Fruit fly (Drosophila melanogaster) whole organism, prepupa: ENCODE results near the gene ocn.
A peak's percentile ranks its signal among the peaks of the same experiment; 100 is the strongest.

Experiments used
- Blimp-1 ChIP-seq: fragments of 200-800 bp; sonication (Bioruptor generic); optimal IDR thresholded peaks from 3 replicates; lab custom pipeline; 2017; ENCODE audit warnings: missing biosample characterization, missing genetic modification characterization, mild to moderate bottlenecking, moderate library complexity, missing genetic modification reagents
- CG10631 ChIP-seq: fragments of 200-800 bp; sonication (Bioruptor generic); optimal IDR thresholded peaks from 2 replicates; lab custom pipeline; 2016; ENCODE audit warnings: missing biosample characterization, missing genetic modification characterization
- CG11294 ChIP-seq: fragments of 200-800 bp; sonication (Bioruptor generic); IDR thresholded peaks from 2 replicates; pipeline ENCODE4 v1.3.6; 2022; ENCODE audit warnings: missing biosample characterization, missing genetic modification characterization
- CG11762 ChIP-seq: fragments of 200-800 bp; sonication (Bioruptor generic); optimal IDR thresholded peaks from 3 replicates; lab custom pipeline; 2016; ENCODE audit warnings: missing biosample characterization, missing genetic modification characterization; ENCODE audit not compliant: insufficient read depth
- CG1621 ChIP-seq: fragments of 200-800 bp; sonication (Bioruptor generic); optimal IDR thresholded peaks from 3 replicates; lab custom pipeline; 2018; ENCODE audit warnings: missing biosample characterization, mild to moderate bottlenecking, missing genetic modification characterization
- CG16779 ChIP-seq: fragments of 200-800 bp; sonication (Bioruptor generic); optimal IDR thresholded peaks from 3 replicates; lab custom pipeline; 2017; ENCODE audit warnings: missing biosample characterization, mild to moderate bottlenecking, missing genetic modification characterization
- CG31627 ChIP-seq: fragments of 200-800 bp; sonication (Bioruptor generic); optimal IDR thresholded peaks from 3 replicates; lab custom pipeline; 2016; ENCODE audit warnings: missing biosample characterization, missing genetic modification characterization
- CG32006 ChIP-seq: fragments of 200-800 bp; sonication (Bioruptor generic); optimal IDR thresholded peaks from 3 replicates; lab custom pipeline; 2017; ENCODE audit warnings: missing biosample characterization, mild to moderate bottlenecking, missing genetic modification characterization
- CG34406 ChIP-seq: fragments of 200-800 bp; sonication (Bioruptor generic); optimal IDR thresholded peaks from 3 replicates; lab custom pipeline; 2016; ENCODE audit warnings: missing biosample characterization, missing genetic modification characterization
- CG4318 ChIP-seq: fragments of 200-800 bp; sonication (Bioruptor generic); optimal IDR thresholded peaks from 3 replicates; lab custom pipeline; 2017; ENCODE audit warnings: missing biosample characterization, mild to moderate bottlenecking, missing genetic modification characterization
- CG6163 ChIP-seq: fragments of 200-800 bp; sonication (Bioruptor generic); IDR thresholded peaks from 3 replicates; pipeline ENCODE4 v1.3.6; 2022; ENCODE audit warnings: missing biosample characterization, missing genetic modification characterization
- CG6792 ChIP-seq: fragments of 200-800 bp; sonication (Bioruptor generic); optimal IDR thresholded peaks from 3 replicates; lab custom pipeline; 2016; ENCODE audit warnings: missing biosample characterization, missing genetic modification characterization
- CG6808 ChIP-seq: fragments of 200-800 bp; sonication (Bioruptor generic); optimal IDR thresholded peaks from 3 replicates; lab custom pipeline; 2017; ENCODE audit warnings: missing biosample characterization, missing genetic modification characterization, mild to moderate bottlenecking, moderate library complexity, missing genetic modification reagents
- CG8119 ChIP-seq: fragments of 200-800 bp; sonication (Bioruptor generic); IDR thresholded peaks from 3 replicates; pipeline ENCODE4 v1.3.6; 2022; ENCODE audit warnings: missing biosample characterization, missing genetic modification characterization
- CG8319 ChIP-seq: fragments of 200-800 bp; sonication (Bioruptor generic); optimal IDR thresholded peaks from 3 replicates; lab custom pipeline; 2016; ENCODE audit warnings: missing biosample characterization, missing genetic modification characterization
- CG8632 ChIP-seq: fragments of 200-800 bp; sonication (Bioruptor generic); optimal IDR thresholded peaks from 3 replicates; lab custom pipeline; 2016; ENCODE audit warnings: missing biosample characterization, missing genetic modification characterization
- Eip78C ChIP-seq: fragments of 200-800 bp; sonication (Bioruptor generic); peaks from one replicate; lab custom pipeline; 2016; ENCODE audit warnings: missing biosample characterization, missing genetic modification characterization
- Eip93F ChIP-seq: fragments of 200-800 bp; sonication (Bioruptor generic); optimal IDR thresholded peaks from 2 replicates; lab custom pipeline; 2016; ENCODE audit warnings: missing biosample characterization, mild to moderate bottlenecking, missing genetic modification characterization
- Ets21C ChIP-seq: fragments of 200-800 bp; sonication (Bioruptor generic); optimal IDR thresholded peaks from 3 replicates; lab custom pipeline; 2016; ENCODE audit warnings: missing biosample characterization, missing genetic modification characterization
- Ets96B ChIP-seq: fragments of 200-800 bp; optimal IDR thresholded peaks from 2 replicates; lab custom pipeline; 2019; ENCODE audit warnings: missing biosample characterization, mild to moderate bottlenecking, missing genetic modification characterization, moderate library complexity
- Hr39 ChIP-seq: fragments of 200-800 bp; sonication (Bioruptor generic); optimal IDR thresholded peaks from 2 replicates; lab custom pipeline; 2016; ENCODE audit warnings: missing biosample characterization, missing genetic modification characterization
- Hr4 ChIP-seq: fragments of 200-800 bp; sonication (Bioruptor generic); optimal IDR thresholded peaks from 3 replicates; lab custom pipeline; 2016; ENCODE audit warnings: missing biosample characterization, missing genetic modification characterization
- Smox ChIP-seq: fragments of 200-800 bp; sonication (Bioruptor generic); optimal IDR thresholded peaks from 3 replicates; lab custom pipeline; 2016; ENCODE audit warnings: missing biosample characterization, missing genetic modification characterization
- Sox14 ChIP-seq: fragments of 200-800 bp; sonication (Bioruptor generic); optimal IDR thresholded peaks from 3 replicates; lab custom pipeline; 2016; ENCODE audit warnings: missing biosample characterization, missing genetic modification characterization
- Sox15 ChIP-seq: fragments of 200-800 bp; sonication (Bioruptor generic); optimal IDR thresholded peaks from 3 replicates; lab custom pipeline; 2016; ENCODE audit warnings: missing biosample characterization, missing genetic modification characterization
- achi ChIP-seq: fragments of 200-800 bp; sonication (Bioruptor generic); optimal IDR thresholded peaks from 3 replicates; lab custom pipeline; 2016; ENCODE audit warnings: missing biosample characterization, missing genetic modification characterization
- acj6 ChIP-seq: fragments of 200-800 bp; sonication (Bioruptor generic); optimal IDR thresholded peaks from 3 replicates; lab custom pipeline; 2016; ENCODE audit warnings: missing biosample characterization, missing genetic modification characterization
- cyc ChIP-seq: fragments of 200-800 bp; sonication (Bioruptor generic); optimal IDR thresholded peaks from 3 replicates; lab custom pipeline; 2016; ENCODE audit warnings: missing biosample characterization, missing genetic modification characterization
- dsx ChIP-seq: fragments of 200-800 bp; optimal IDR thresholded peaks from 3 replicates; lab custom pipeline; 2019; ENCODE audit warnings: missing biosample characterization, mild to moderate bottlenecking, missing genetic modification characterization, moderate library complexity; ENCODE audit not compliant: poor library complexity, severe bottlenecking
- eg ChIP-seq: fragments of 200-800 bp; sonication (Bioruptor generic); IDR thresholded peaks from 3 replicates; pipeline ENCODE4 v1.3.6; 2022; ENCODE audit warnings: missing biosample characterization, missing genetic modification characterization
- fd59A ChIP-seq: fragments of 200-800 bp; sonication (Bioruptor generic); optimal IDR thresholded peaks from 2 replicates; lab custom pipeline; 2017; ENCODE audit warnings: missing biosample characterization, mild to moderate bottlenecking, missing genetic modification characterization, missing genetic modification reagents
- fd85E ChIP-seq: fragments of 200-800 bp; sonication (Bioruptor generic); optimal IDR thresholded peaks from 3 replicates; lab custom pipeline; 2016; ENCODE audit warnings: missing biosample characterization, missing genetic modification characterization
- fkh ChIP-seq: fragments of 200-800 bp; sonication (Bioruptor generic); optimal IDR thresholded peaks from 3 replicates; lab custom pipeline; 2017; ENCODE audit warnings: missing biosample characterization, mild to moderate bottlenecking, missing genetic modification characterization, moderate library complexity
- lz ChIP-seq: fragments of 200-800 bp; sonication (Bioruptor generic); optimal IDR thresholded peaks from 3 replicates; lab custom pipeline; 2016; ENCODE audit warnings: missing biosample characterization, missing genetic modification characterization
- pdm3 ChIP-seq: fragments of 200-800 bp; sonication (Bioruptor generic); optimal IDR thresholded peaks from 3 replicates; lab custom pipeline; 2016; ENCODE audit warnings: missing biosample characterization, missing genetic modification characterization
- salr ChIP-seq, 2 experiments: fragments of 200-800 bp; sonication (Bioruptor generic); optimal IDR thresholded peaks; 3 replicates each; lab custom pipeline; 2016 to 2018; ENCODE audit warnings: missing biosample characterization in 2 of 2, missing genetic modification characterization in 2 of 2, mild to moderate bottlenecking in 1 of 2
- spab ChIP-seq: fragments of 200-800 bp; sonication (Bioruptor generic); optimal IDR thresholded peaks from 2 replicates; lab custom pipeline; 2017; ENCODE audit warnings: missing biosample characterization, mild to moderate bottlenecking, missing genetic modification characterization, missing genetic modification reagents
- svp ChIP-seq: fragments of 200-800 bp; sonication (Bioruptor generic); peaks from one replicate; lab custom pipeline; 2016; ENCODE audit warnings: missing biosample characterization, missing genetic modification characterization
- topi ChIP-seq: fragments of 200-800 bp; sonication (Bioruptor generic); optimal IDR thresholded peaks from 3 replicates; lab custom pipeline; 2016; ENCODE audit warnings: missing biosample characterization, missing genetic modification characterization

Gene ocn

DNA sequence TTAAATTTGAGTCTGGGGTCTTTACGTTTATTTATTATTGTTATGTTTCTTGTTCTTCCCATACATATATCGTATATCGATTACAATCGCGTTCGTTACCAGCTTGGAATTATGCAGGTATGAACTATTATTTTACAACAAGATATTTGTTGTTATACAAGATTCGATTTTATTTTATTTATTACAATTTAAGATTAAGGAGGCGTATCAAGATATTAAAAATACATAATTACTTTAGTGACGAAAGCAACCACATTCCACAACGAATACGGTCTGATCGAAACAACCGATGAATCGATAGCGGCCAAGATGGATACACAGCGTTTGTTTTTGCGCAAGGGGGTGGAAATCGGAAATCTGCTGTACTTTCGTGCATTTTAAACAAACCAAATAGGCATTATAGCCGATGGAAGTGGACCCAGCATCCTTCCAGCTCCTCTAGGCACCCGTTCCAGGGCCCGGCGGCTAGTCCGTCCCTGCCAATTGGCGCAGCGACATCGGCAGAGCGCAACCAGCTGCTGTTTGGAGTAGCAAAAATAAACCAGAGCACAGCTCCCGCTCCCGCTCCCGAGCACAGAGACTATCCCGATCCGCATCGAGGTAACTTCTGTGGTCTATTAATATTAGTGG, 39.8 kb downstream of the ocn start, which contains the start of the genes CG15525 and CG11504 (continued):
- TF ChIP-seq achi (no peak), CG11762 (GFP tag; lab: Kevin White, UChicago) (no peak), CG32006 (no peak), Ets96B (peak; percentile 33), acj6 (GFP tag; lab: Kevin White, UChicago) (no peak), Smox (no peak), Ets21C (GFP tag; lab: Kevin White, UChicago) (no peak), Eip93F (GFP tag; lab: Kevin White, UChicago) (no peak), cyc (GFP tag; lab: Kevin White, UChicago) (peak; percentile 49), Sox14 (GFP tag; lab: Kevin White, UChicago) (peak; percentile 80), lz (peak; percentile 57), dsx (no peak), Blimp-1 (GFP tag; lab: Kevin White, UChicago) (no peak), CG8119 (GFP tag; lab: Robert Waterston, UW) (no peak), CG6808 (GFP tag; lab: Kevin White, UChicago) (no peak), svp (GFP tag; lab: Kevin White, UChicago) (no peak), CG16779 (tag; lab: Kevin White, UChicago) (no peak), CG4318 (GFP tag; lab: Kevin White, UChicago) (no peak), eg (GFP tag; lab: Robert Waterston, UW) (no peak), Sox15 (no peak), CG6163 (GFP tag; lab: Robert Waterston, UW) (no peak), spab (GFP tag; lab: Kevin White, UChicago) (no peak)

DNA sequence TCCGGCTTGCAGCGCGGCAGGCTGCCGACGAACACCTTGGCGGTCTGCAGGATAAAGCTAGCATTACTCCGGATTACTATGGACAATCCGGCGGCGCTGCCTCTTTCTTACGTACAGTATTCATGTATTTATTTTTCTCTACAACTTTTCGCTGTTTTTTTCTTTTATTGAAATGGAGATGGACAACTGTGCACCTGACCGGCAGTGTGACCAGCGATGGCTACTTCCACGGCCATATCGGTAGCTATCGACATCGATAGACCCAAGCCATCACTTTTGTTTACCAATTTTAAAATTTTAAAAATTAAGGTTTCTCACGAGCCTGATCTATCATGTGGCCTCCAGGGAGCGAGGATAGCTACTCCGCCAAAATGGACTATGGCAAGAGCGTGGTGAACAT, 42.5 kb downstream of the ocn start, which contains the start of the genes CG7903 and Sas-6:
Gene CG7903, minus strand, starts transcription at position 197 of the 400 bp plus-strand sequence.
Gene Sas-6, plus strand, starts transcription at position 323 of the 400 bp plus-strand sequence.
- TF ChIP-seq CG31627 (no peak), fd59A (no peak), cyc (GFP tag; lab: Kevin White, UChicago) (no peak), CG1621 (tag; lab: Kevin White, UChicago) (peak; percentile 16), CG6792 (no peak), CG8319 (GFP tag; lab: Kevin White, UChicago) (no peak), fkh (peak; percentile 70), CG6163 (GFP tag; lab: Robert Waterston, UW) (0 out of 3 replicates have a peak, but pooled peaks have one; percentile 22), CG8119 (GFP tag; lab: Robert Waterston, UW) (no peak), CG11762 (GFP tag; lab: Kevin White, UChicago) (no peak), topi (GFP tag; lab: Kevin White, UChicago) (no peak), CG16779 (tag; lab: Kevin White, UChicago) (no peak), CG34406 (no peak), CG8632 (GFP tag; lab: Kevin White, UChicago) (no peak), Sox15 (no peak), pdm3 (GFP tag; lab: Kevin White, UChicago) (no peak), fd85E (GFP tag; lab: Kevin White, UChicago) (no peak), salr (GFP tag; optimal IDR thresholded peaks at IDR 0.05; lab: Kevin White, UChicago) (no peak), Eip78C (GFP tag; lab: Kevin White, UChicago) (no peak), Hr4 (GFP tag; lab: Kevin White, UChicago) (no peak), Hr39 (GFP tag; lab: Kevin White, UChicago) (no peak), CG11294 (GFP tag; lab: Robert Waterston, UW) (no peak), Sox14 (GFP tag; lab: Kevin White, UChicago) (peak; percentile 43), CG10631 (GFP tag; lab: Kevin White, UChicago) (no peak), CG4318 (GFP tag; lab: Kevin White, UChicago) (no peak)
- TF ChIP-seq, all 60 proteins: peak for 4
